Fruit fly (Drosophila melanogaster): Measurements from ENCODE around the gene CG45075.

Gene CG45075

dm6 chr2L:6048542-6048941, 42.7 kb upstream of the CG45075 start, which contains the start of the genes CG34179 and slmo (continued):
- TF ChIP-seq CoRest (tag; optimal IDR thresholded peaks at IDR 0.05) (no peak), CG4360 (GFP tag; IDR thresholded peaks at IDR 0.05) (no peak), CG7357 (GFP tag; IDR thresholded peaks at IDR 0.05) (no peak), CG2116 (GFP tag; optimal IDR thresholded peaks at IDR 0.05) (peak; percentile 33), Atf3 (GFP tag; optimal IDR thresholded peaks at IDR 0.05) (no peak), CG2712 (tag; optimal IDR thresholded peaks at IDR 0.05) (no peak), CkIIα-i1 (GFP tag; IDR thresholded peaks at IDR 0.05) (no peak), sd (tag; optimal IDR thresholded peaks at IDR 0.05) (peak; percentile 74), cato (GFP tag; optimal IDR thresholded peaks at IDR 0.05; ENCODE audit: borderline replicate concordance) (no peak), mld (GFP tag; IDR thresholded peaks at IDR 0.05; ENCODE audit: partially characterized antibody) (no peak), MTF-1 (GFP tag; optimal IDR thresholded peaks at IDR 0.05; ENCODE audit: borderline replicate concordance) (no peak), CG18764 (GFP tag; optimal IDR thresholded peaks at IDR 0.05) (no peak), nerfin-1 (tag; optimal IDR thresholded peaks at IDR 0.05) (peak; percentile 28), CG6791 (GFP tag; IDR thresholded peaks at IDR 0.05; ENCODE audit: partially characterized antibody) (no peak), dan (GFP tag; IDR thresholded peaks at IDR 0.05) (no peak), pzg (GFP tag; optimal IDR thresholded peaks at IDR 0.05) (peak; percentile 42), NC2β (GFP tag; optimal IDR thresholded peaks at IDR 0.05) (no peak), CG10431 (GFP tag; optimal IDR thresholded peaks at IDR 0.05) (no peak), Dref (GFP tag; IDR thresholded peaks at IDR 0.05) (peak; percentile 66), CG43689 (GFP tag; IDR thresholded peaks at IDR 0.05) (no peak), CG6683 (GFP tag; optimal IDR thresholded peaks at IDR 0.05) (no peak), Scr (GFP tag; IDR thresholded peaks at IDR 0.05; ENCODE audit: partially characterized antibody) (peak; percentile 30; the same call in 1 of the 2 replicates), ase (GFP tag; IDR thresholded peaks at IDR 0.05) (no peak), MESR4 (GFP tag; optimal IDR thresholded peaks at IDR 0.05) (peak; percentile 41), CG15073 (GFP tag; optimal IDR thresholded peaks at IDR 0.05) (no peak), D19B (GFP tag; optimal IDR thresholded peaks at IDR 0.05) (no peak), row (GFP tag; IDR thresholded peaks at IDR 0.05) (no peak), CG31441 (GFP tag; IDR thresholded peaks at IDR 0.05) (no peak), MBD-R2 (GFP tag; IDR thresholded peaks at IDR 0.05) (peak; percentile 85), CG6254 (GFP tag; optimal IDR thresholded peaks at IDR 0.05) (peak; percentile 76), amos (GFP tag; IDR thresholded peaks at IDR 0.05; ENCODE audit: partially characterized antibody) (0 out of 2 replicates have a peak, but pooled peaks have one; percentile 12), CG12104 (GFP tag; optimal IDR thresholded peaks at IDR 0.05) (no peak), slbo (GFP tag; IDR thresholded peaks at IDR 0.05) (no peak), CG1024 (GFP tag; IDR thresholded peaks at IDR 0.05) (no peak), inv (GFP tag; IDR thresholded peaks at IDR 0.05; ENCODE audit: partially characterized antibody) (no peak), kni (GFP tag; optimal IDR thresholded peaks at IDR 0.05) (no peak), esg (GFP tag; conservative IDR thresholded peaks at IDR 0.05) (no peak), salm (tag; optimal IDR thresholded peaks at IDR 0.05) (no peak), Sox100B (GFP tag; optimal IDR thresholded peaks at IDR 0.05) (no peak), Lhr (GFP tag; optimal IDR thresholded peaks at IDR 0.05) (no peak), Sin3A (optimal IDR thresholded peaks at IDR 0.05) (peak; percentile 13), so (GFP tag; IDR thresholded peaks at IDR 0.05) (0 out of 3 replicates have a peak, but pooled peaks have one; percentile 8), Lim3 (GFP tag; IDR thresholded peaks at IDR 0.05) (no peak), oc (tag; optimal IDR thresholded peaks at IDR 0.05) (no peak), Nf-YB (GFP tag; optimal IDR thresholded peaks at IDR 0.05) (no peak), CG4617 (GFP tag; optimal IDR thresholded peaks at IDR 0.05; ENCODE audit: borderline replicate concordance) (peak; percentile 32), H2.0 (GFP tag; IDR thresholded peaks at IDR 0.05) (no peak), CG7556 (GFP tag; optimal IDR thresholded peaks at IDR 0.05) (no peak), pnt (GFP tag; optimal IDR thresholded peaks at IDR 0.05) (no peak), unpg (GFP tag; optimal IDR thresholded peaks at IDR 0.05) (no peak), D19A (tag; optimal IDR thresholded peaks at IDR 0.05) (no peak)

Measured in whole organism, embryonic.